Fruit fly (Drosophila melanogaster): ENCODE results near the gene CG14238.

dm6 chr3R:26484511-26484910, 26.5 kb downstream of the CG14238 start:
- no peak for TF ChIP-seq ab (GFP tag; optimal IDR thresholded peaks at IDR 0.05)
- no peak for TF ChIP-seq cwo (GFP tag; optimal IDR thresholded peaks at IDR 0.05)
- TF ChIP-seq wor (GFP tag; IDR thresholded peaks at IDR 0.05), result no peak
- no peak for TF ChIP-seq hth (optimal IDR thresholded peaks at IDR 0.05)

Measured in whole organism, embryonic.